Fruit fly (Drosophila melanogaster) whole organism, prepupa: ENCODE results near the gene Cyp4ac2.

Source experiments
- CG11762 ChIP-seq: fragments of 200-800 bp; sonication (Bioruptor generic); optimal IDR thresholded peaks from 3 replicates; lab custom pipeline; 2016; ENCODE audit warnings: missing biosample characterization, missing genetic modification characterization; ENCODE audit not compliant: insufficient read depth
- CG11902 ChIP-seq: fragments of 200-800 bp; sonication (Bioruptor generic); optimal IDR thresholded peaks from 3 replicates; lab custom pipeline; 2016; ENCODE audit warnings: missing biosample characterization, missing genetic modification characterization
- CG15336 ChIP-seq: fragments of 200-800 bp; sonication (Bioruptor generic); IDR thresholded peaks from 2 replicates; pipeline ENCODE4 v1.3.6; 2022; ENCODE audit warnings: missing biosample characterization, missing genetic modification characterization
- CG3032 ChIP-seq: fragments of 200-800 bp; optimal IDR thresholded peaks from 2 replicates; lab custom pipeline; 2019; ENCODE audit warnings: missing biosample characterization, mild to moderate bottlenecking, missing genetic modification characterization, moderate library complexity
- CG8319 ChIP-seq: fragments of 200-800 bp; sonication (Bioruptor generic); optimal IDR thresholded peaks from 3 replicates; lab custom pipeline; 2016; ENCODE audit warnings: missing biosample characterization, missing genetic modification characterization
- Eip78C ChIP-seq: fragments of 200-800 bp; sonication (Bioruptor generic); peaks from one replicate; lab custom pipeline; 2016; ENCODE audit warnings: missing biosample characterization, missing genetic modification characterization
- Ets96B ChIP-seq: fragments of 200-800 bp; optimal IDR thresholded peaks from 2 replicates; lab custom pipeline; 2019; ENCODE audit warnings: missing biosample characterization, mild to moderate bottlenecking, missing genetic modification characterization, moderate library complexity
- Gug ChIP-seq: fragments of 200-800 bp; sonication (Bioruptor generic); IDR thresholded peaks from 2 replicates; pipeline ENCODE4 v1.3.6; 2022; ENCODE audit warnings: missing biosample characterization, missing genetic modification characterization
- eg ChIP-seq: fragments of 200-800 bp; sonication (Bioruptor generic); IDR thresholded peaks from 3 replicates; pipeline ENCODE4 v1.3.6; 2022; ENCODE audit warnings: missing biosample characterization, missing genetic modification characterization
- fd85E ChIP-seq: fragments of 200-800 bp; sonication (Bioruptor generic); optimal IDR thresholded peaks from 3 replicates; lab custom pipeline; 2016; ENCODE audit warnings: missing biosample characterization, missing genetic modification characterization
- spab ChIP-seq: fragments of 200-800 bp; sonication (Bioruptor generic); optimal IDR thresholded peaks from 2 replicates; lab custom pipeline; 2017; ENCODE audit warnings: missing biosample characterization, mild to moderate bottlenecking, missing genetic modification characterization, missing genetic modification reagents

- TF ChIP-seq CG8319: no peak
- no peak for TF ChIP-seq CG11762
- TF ChIP-seq Ets96B (tag; lab: Kevin White, UChicago): no peak
- no peak for TF ChIP-seq CG11902 (GFP tag; lab: Kevin White, UChicago)
- TF ChIP-seq Gug (GFP tag; lab: Robert Waterston, UW): no peak
- no peak for TF ChIP-seq Eip78C (GFP tag; lab: Kevin White, UChicago)
- TF ChIP-seq fd85E: no peak
- no peak for TF ChIP-seq spab (GFP tag; lab: Kevin White, UChicago)
- no peak for TF ChIP-seq CG3032
- no peak for TF ChIP-seq eg (GFP tag; lab: Robert Waterston, UW)
- no peak for TF ChIP-seq CG15336 (GFP tag; lab: Robert Waterston, UW)
Measured at dm6 chr2L:5264157-5264556, 2.0 kb upstream of the Cyp4ac2 start.
